Worm (Caenorhabditis elegans): ENCODE data around the gene sri-9.
A peak's percentile ranks its signal among the peaks of the same experiment; 100 is the strongest.

sri-9 gene

ce11 chrV:17001167-17001566, at the start of gene sri-9:
sri-9 (plus strand) TSS chrV:17001467.
- TF ChIP-seq him-1 (tag; optimal IDR thresholded peaks at IDR 0.05): no peak
- no peak for TF ChIP-seq dao-5 (tag; optimal IDR thresholded peaks at IDR 0.05)
- TF ChIP-seq W03F9.2 (tag; optimal IDR thresholded peaks at IDR 0.05): no peak

- no peak for TF ChIP-seq dao-5 (tag; optimal IDR thresholded peaks at IDR 0.05)
- no peak for TF ChIP-seq him-1 (tag; optimal IDR thresholded peaks at IDR 0.05)
- TF ChIP-seq W03F9.2 (tag; optimal IDR thresholded peaks at IDR 0.05): no peak
Observed at ce11 chrV:16951504-16951903, 49.8 kb upstream of the sri-9 start, which contains the start of gene clec-238. clec-238 (plus strand) TSS chrV:16951804.

- TF ChIP-seq dao-5 (tag; optimal IDR thresholded peaks at IDR 0.05): no peak
- no peak for TF ChIP-seq him-1 (tag; optimal IDR thresholded peaks at IDR 0.05)
- TF ChIP-seq W03F9.2 (tag; optimal IDR thresholded peaks at IDR 0.05): no peak
Observed at ce11 chrV:16954766-16955165, 46.5 kb upstream of the sri-9 start, which contains the start of gene srh-206. srh-206 (minus strand) TSS chrV:16954866.

- TF ChIP-seq W03F9.2 (tag; optimal IDR thresholded peaks at IDR 0.05): no peak
- TF ChIP-seq dao-5 (tag; optimal IDR thresholded peaks at IDR 0.05): no peak
- TF ChIP-seq him-1 (tag; optimal IDR thresholded peaks at IDR 0.05): no peak
Observed at ce11 chrV:16956229-16956628, 45.0 kb upstream of the sri-9 start, which contains the start of gene clec-239. clec-239 (plus strand) TSS chrV:16956529.

- TF ChIP-seq W03F9.2 (tag; optimal IDR thresholded peaks at IDR 0.05) (no peak), him-1 (tag; optimal IDR thresholded peaks at IDR 0.05) (no peak), dao-5 (tag; optimal IDR thresholded peaks at IDR 0.05) (no peak)
Observed at ce11 chrV:16958975-16959374, 42.3 kb upstream of the sri-9 start.

- TF ChIP-seq dao-5 (tag; optimal IDR thresholded peaks at IDR 0.05) (no peak), W03F9.2 (tag; optimal IDR thresholded peaks at IDR 0.05) (peak; percentile 86), him-1 (tag; optimal IDR thresholded peaks at IDR 0.05) (no peak)
Observed at ce11 chrV:16965655-16966054, 35.6 kb upstream of the sri-9 start, which contains the start of gene efl-1. efl-1 (minus strand) TSS chrV:16965675.

ce11 chrV:16966636-16967035, 34.6 kb upstream of the sri-9 start, which contains the start of gene fbxa-90:
fbxa-90 (plus strand) TSS chrV:16966814.
- TF ChIP-seq him-1 (tag; optimal IDR thresholded peaks at IDR 0.05): no peak
- TF ChIP-seq dao-5 (tag; optimal IDR thresholded peaks at IDR 0.05): no peak
- no peak for TF ChIP-seq W03F9.2 (tag; optimal IDR thresholded peaks at IDR 0.05)

ce11 chrV:16972134-16972533, 29.1 kb upstream of the sri-9 start, which contains the start of gene srh-119:
srh-119 (plus strand) TSS chrV:16972434.
- TF ChIP-seq dao-5 (tag; optimal IDR thresholded peaks at IDR 0.05) (no peak), W03F9.2 (tag; optimal IDR thresholded peaks at IDR 0.05) (no peak), him-1 (tag; optimal IDR thresholded peaks at IDR 0.05) (no peak)

- TF ChIP-seq him-1 (tag; optimal IDR thresholded peaks at IDR 0.05): no peak
- no peak for TF ChIP-seq W03F9.2 (tag; optimal IDR thresholded peaks at IDR 0.05)
- TF ChIP-seq dao-5 (tag; optimal IDR thresholded peaks at IDR 0.05): no peak
Observed at ce11 chrV:16973338-16973737, 27.9 kb upstream of the sri-9 start.

- TF ChIP-seq dao-5 (tag; optimal IDR thresholded peaks at IDR 0.05) (no peak), W03F9.2 (tag; optimal IDR thresholded peaks at IDR 0.05) (no peak), him-1 (tag; optimal IDR thresholded peaks at IDR 0.05) (no peak)
Observed at ce11 chrV:16974919-16975318, 26.3 kb upstream of the sri-9 start, which contains the start of gene srx-54. srx-54 (plus strand) TSS chrV:16975219.

ce11 chrV:16980368-16980767, 20.9 kb upstream of the sri-9 start, which contains the start of gene srz-54:
srz-54 (plus strand) TSS chrV:16980668.
- TF ChIP-seq dao-5 (tag; optimal IDR thresholded peaks at IDR 0.05) (no peak), W03F9.2 (tag; optimal IDR thresholded peaks at IDR 0.05) (no peak), him-1 (tag; optimal IDR thresholded peaks at IDR 0.05) (no peak)

ce11 chrV:16987035-16987434, 14.2 kb upstream of the sri-9 start, which contains the start of gene Y102A5C.40:
Y102A5C.40 (minus strand) TSS chrV:16987135.
- TF ChIP-seq him-1 (tag; optimal IDR thresholded peaks at IDR 0.05): no peak
- no peak for TF ChIP-seq dao-5 (tag; optimal IDR thresholded peaks at IDR 0.05)
- no peak for TF ChIP-seq W03F9.2 (tag; optimal IDR thresholded peaks at IDR 0.05)

- TF ChIP-seq dao-5 (tag; optimal IDR thresholded peaks at IDR 0.05): no peak
- TF ChIP-seq W03F9.2 (tag; optimal IDR thresholded peaks at IDR 0.05): no peak
- TF ChIP-seq him-1 (tag; optimal IDR thresholded peaks at IDR 0.05): no peak
Observed at ce11 chrV:16987783-16988182, 13.5 kb upstream of the sri-9 start.

- TF ChIP-seq him-1 (tag; optimal IDR thresholded peaks at IDR 0.05): no peak
- no peak for TF ChIP-seq dao-5 (tag; optimal IDR thresholded peaks at IDR 0.05)
- no peak for TF ChIP-seq W03F9.2 (tag; optimal IDR thresholded peaks at IDR 0.05)
Observed at ce11 chrV:16988614-16989013, 12.7 kb upstream of the sri-9 start, which contains the start of gene Y102A5C.27. Y102A5C.27 (minus strand) TSS chrV:16988714.

ce11 chrV:16991734-16992133, 9.5 kb upstream of the sri-9 start, which contains the start of gene srz-95:
srz-95 (plus strand) TSS chrV:16992034.
- TF ChIP-seq W03F9.2 (tag; optimal IDR thresholded peaks at IDR 0.05) (no peak), dao-5 (tag; optimal IDR thresholded peaks at IDR 0.05) (no peak), him-1 (tag; optimal IDR thresholded peaks at IDR 0.05) (no peak)

Data from whole organism, L4/young adult.